Worm (Caenorhabditis elegans) whole organism, mixed stage, embryonic: ENCODE data around the gene str-200.

Source experiments
- M03D4.4 ChIP-seq: sonication (generic microtip); optimal IDR thresholded peaks from 2 replicates; lab custom pipeline; 2017; ENCODE audit warnings: mild to moderate bottlenecking, missing genetic modification characterization, missing compliant biosample characterization
- bed-3 ChIP-seq: fragments of 200-800 bp; sonication (Bioruptor generic); optimal IDR thresholded peaks from 3 replicates; lab custom pipeline; 2018; ENCODE audit warnings: mild to moderate bottlenecking, missing genetic modification characterization, moderate library complexity, missing compliant biosample characterization
- blmp-1 ChIP-seq: fragments of 150-350 bp; optimal IDR thresholded peaks from 2 replicates; lab custom pipeline; 2014; ENCODE audit warnings: missing biosample characterization, missing genetic modification characterization
- ceh-39 ChIP-seq: fragments of 150-350 bp; optimal IDR thresholded peaks from 2 replicates; lab custom pipeline; 2014; ENCODE audit warnings: missing biosample characterization, missing genetic modification characterization
- ceh-43 ChIP-seq: fragments of 200-800 bp; sonication (Bioruptor generic); optimal IDR thresholded peaks from 2 replicates; lab custom pipeline; 2018; ENCODE audit warnings: mild to moderate bottlenecking, missing genetic modification characterization, moderate library complexity, missing compliant biosample characterization
- ceh-83 ChIP-seq: fragments of 200-800 bp; sonication (Bioruptor generic); optimal IDR thresholded peaks from 2 replicates; lab custom pipeline; 2018; ENCODE audit warnings: mild to moderate bottlenecking, missing genetic modification characterization, missing compliant biosample characterization
- ces-1 ChIP-seq: fragments of 150-350 bp; optimal IDR thresholded peaks from 2 replicates; lab custom pipeline; 2014; ENCODE audit warnings: missing biosample characterization, missing genetic modification reagents, missing genetic modification characterization
- cnd-1 ChIP-seq: fragments of 200-800 bp; sonication (Bioruptor generic); optimal IDR thresholded peaks from 2 replicates; lab custom pipeline; 2018; ENCODE audit warnings: mild to moderate bottlenecking, missing genetic modification characterization, missing compliant biosample characterization
- drap-1 ChIP-seq: fragments of 200-800 bp; sonication (Bioruptor generic); optimal IDR thresholded peaks from 3 replicates; lab custom pipeline; 2018; ENCODE audit warnings: mild to moderate bottlenecking, missing genetic modification characterization, missing compliant biosample characterization
- elt-3 ChIP-seq: fragments of 150-350 bp; optimal IDR thresholded peaks from 2 replicates; lab custom pipeline; 2014; ENCODE audit warnings: missing biosample characterization, missing genetic modification characterization
- flh-1 ChIP-seq: fragments of 200-800 bp; sonication (Bioruptor generic); optimal IDR thresholded peaks from 2 replicates; lab custom pipeline; 2018; ENCODE audit warnings: mild to moderate bottlenecking, missing genetic modification characterization, moderate library complexity, missing compliant biosample characterization
- ham-2 ChIP-seq: fragments of 200-800 bp; sonication (Bioruptor generic); optimal IDR thresholded peaks from 2 replicates; lab custom pipeline; 2018; ENCODE audit warnings: mild to moderate bottlenecking, missing genetic modification characterization, missing compliant biosample characterization
- lin-13 ChIP-seq: fragments of 150-350 bp; optimal IDR thresholded peaks from 2 replicates; lab custom pipeline; 2014; ENCODE audit warnings: missing biosample characterization, missing genetic modification characterization
- lin-32 ChIP-seq: fragments of 200-800 bp; sonication (Bioruptor generic); optimal IDR thresholded peaks from 2 replicates; lab custom pipeline; 2018; ENCODE audit warnings: mild to moderate bottlenecking, missing genetic modification characterization, missing compliant biosample characterization
- lsy-2 ChIP-seq: fragments of 150-350 bp; optimal IDR thresholded peaks from 2 replicates; lab custom pipeline; 2014; ENCODE audit warnings: missing biosample characterization, missing genetic modification characterization
- mep-1 ChIP-seq: fragments of 150-350 bp; optimal IDR thresholded peaks from 2 replicates; lab custom pipeline; 2017; ENCODE audit warnings: missing biosample characterization, missing genetic modification reagents, missing genetic modification characterization, inconsistent platforms
- mls-2 ChIP-seq: sonication (generic microtip); optimal IDR thresholded peaks from 2 replicates; lab custom pipeline; 2016; ENCODE audit warnings: mild to moderate bottlenecking, missing genetic modification characterization, moderate library complexity, missing compliant biosample characterization
- nhr-12 ChIP-seq: fragments of 150-350 bp; optimal IDR thresholded peaks from 2 replicates; lab custom pipeline; 2014; ENCODE audit warnings: missing biosample characterization, missing genetic modification characterization
- nhr-2 ChIP-seq: fragments of 150-350 bp; optimal IDR thresholded peaks from 2 replicates; lab custom pipeline; 2014; ENCODE audit warnings: missing biosample characterization, missing genetic modification characterization
- nhr-237 ChIP-seq: fragments of 150-350 bp; optimal IDR thresholded peaks from 2 replicates; lab custom pipeline; 2014; ENCODE audit warnings: missing biosample characterization, missing genetic modification characterization
- nhr-28 ChIP-seq: fragments of 150-350 bp; optimal IDR thresholded peaks from 2 replicates; lab custom pipeline; 2014; ENCODE audit warnings: missing biosample characterization, missing genetic modification characterization
- nhr-76 ChIP-seq: sonication (generic microtip); optimal IDR thresholded peaks from 2 replicates; lab custom pipeline; 2017; ENCODE audit warnings: missing biosample characterization, missing genetic modification characterization
- pha-4 ChIP-seq: fragments of 150-350 bp; optimal IDR thresholded peaks from 2 replicates; lab custom pipeline; 2018; ENCODE audit warnings: missing biosample characterization, missing genetic modification reagents, missing genetic modification characterization
- snpc-4 ChIP-seq: fragments of 150-350 bp; optimal IDR thresholded peaks from 2 replicates; lab custom pipeline; 2014; ENCODE audit warnings: missing biosample characterization, missing genetic modification characterization
- tbx-8 ChIP-seq: fragments of 200-800 bp; sonication (Bioruptor generic); optimal IDR thresholded peaks from 2 replicates; lab custom pipeline; 2018; ENCODE audit warnings: mild to moderate bottlenecking, missing genetic modification characterization, moderate library complexity, missing compliant biosample characterization
- unc-120 ChIP-seq: sonication (generic microtip); optimal IDR thresholded peaks from 2 replicates; lab custom pipeline; 2017; ENCODE audit warnings: missing genetic modification characterization, missing compliant biosample characterization; ENCODE audit not compliant: poor library complexity, severe bottlenecking
- unc-39 ChIP-seq: fragments of 150-350 bp; optimal IDR thresholded peaks from 2 replicates; lab custom pipeline; 2014; ENCODE audit warnings: missing biosample characterization, missing genetic modification characterization
- unc-62 ChIP-seq: fragments of 150-350 bp; optimal IDR thresholded peaks from 2 replicates; lab custom pipeline; 2014; ENCODE audit warnings: missing biosample characterization, missing genetic modification reagents, missing genetic modification characterization
- zip-8 ChIP-seq: fragments of 150-350 bp; optimal IDR thresholded peaks from 2 replicates; lab custom pipeline; 2014; ENCODE audit warnings: missing biosample characterization, missing genetic modification characterization
- ztf-11 ChIP-seq: fragments of 150-350 bp; optimal IDR thresholded peaks from 2 replicates; lab custom pipeline; 2014; ENCODE audit warnings: missing biosample characterization, missing genetic modification characterization

Gene str-200

DNA sequence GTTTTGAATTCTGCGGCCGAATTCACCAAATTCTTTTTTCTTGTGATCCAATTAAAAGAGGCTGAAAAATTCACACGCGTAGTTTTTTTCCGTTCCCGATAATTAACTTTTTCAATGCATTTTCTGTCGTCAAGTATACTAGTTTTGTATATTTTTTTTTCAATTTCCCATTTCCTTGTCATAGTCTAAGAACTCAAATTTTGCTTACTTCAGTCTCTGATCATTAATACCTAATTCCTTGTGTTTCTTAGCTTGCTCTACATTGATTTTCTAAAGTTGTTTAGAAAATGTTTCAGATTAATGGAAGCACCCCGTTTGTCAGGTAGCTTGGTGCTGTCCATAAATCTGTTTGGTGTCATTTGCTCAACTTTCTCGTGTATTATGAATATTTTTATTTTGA is 27.1 kb downstream of the str-200 start, which contains the start of gene srbc-27:
srbc-27 (plus strand) TSS at position 301 of the 400 bp plus-strand sequence.
- TF ChIP-seq blmp-1 (tag; lab: Kevin White, UChicago) = no peak
- TF ChIP-seq elt-3 (tag; lab: Kevin White, UChicago) = no peak
- no peak for TF ChIP-seq ceh-83 (GFP tag; lab: Kevin White, UChicago)
- TF ChIP-seq snpc-4 (tag; lab: Kevin White, UChicago) = no peak
- TF ChIP-seq lin-13 = no peak
- no peak for TF ChIP-seq tbx-8 (GFP tag; lab: Kevin White, UChicago)
- no peak for TF ChIP-seq unc-62
- TF ChIP-seq bed-3 (GFP tag; lab: Kevin White, UChicago) = no peak
- no peak for TF ChIP-seq nhr-76
- TF ChIP-seq mep-1 = no peak
- no peak for TF ChIP-seq flh-1 (GFP tag; lab: Kevin White, UChicago)
- TF ChIP-seq ceh-39 (tag; lab: Kevin White, UChicago) = no peak
- no peak for TF ChIP-seq ztf-11
- TF ChIP-seq nhr-2 (tag; lab: Kevin White, UChicago) = no peak
- no peak for TF ChIP-seq nhr-28 (tag; lab: Kevin White, UChicago)
- no peak for TF ChIP-seq drap-1 (GFP tag; lab: Kevin White, UChicago)
- TF ChIP-seq unc-120 (tag; lab: Kevin White, UChicago) = no peak
- TF ChIP-seq nhr-12 (tag; lab: Kevin White, UChicago) = no peak
- no peak for TF ChIP-seq mls-2 (tag; lab: Kevin White, UChicago)

DNA sequence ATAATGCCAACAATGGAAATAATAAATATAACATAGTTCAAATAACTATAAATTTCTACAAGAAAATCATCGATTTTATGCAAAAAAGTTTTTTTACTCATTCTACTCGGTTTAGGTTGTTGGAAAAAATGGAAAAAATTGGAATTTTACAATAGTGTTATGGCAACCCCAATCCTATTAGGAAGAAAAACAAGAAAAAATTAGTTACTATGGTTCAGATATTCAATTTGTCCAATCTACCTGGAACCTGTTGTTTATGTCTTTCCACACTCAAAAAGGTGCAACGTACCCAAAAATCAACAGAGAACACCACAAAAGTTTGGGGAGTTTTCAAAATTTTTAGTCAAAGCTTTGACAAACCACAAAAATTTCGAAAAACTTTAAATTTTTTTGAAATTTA is 27.9 kb downstream of the str-200 start, which contains the start of gene T27C5.10:
T27C5.10 (minus strand) TSS at position 101 of the 400 bp plus-strand sequence.
- TF ChIP-seq bed-3 (GFP tag; lab: Kevin White, UChicago) (no peak), blmp-1 (tag; lab: Kevin White, UChicago) (no peak), lsy-2 (tag; lab: Kevin White, UChicago) (no peak), ces-1 (GFP tag; lab: Kevin White, UChicago) (no peak), lin-13 (no peak), nhr-76 (no peak), zip-8 (tag; lab: Kevin White, UChicago) (no peak), ceh-83 (GFP tag; lab: Kevin White, UChicago) (no peak), nhr-2 (tag; lab: Kevin White, UChicago) (no peak), unc-120 (tag; lab: Kevin White, UChicago) (no peak), elt-3 (tag; lab: Kevin White, UChicago) (no peak), ham-2 (GFP tag; lab: Kevin White, UChicago) (no peak), mls-2 (tag; lab: Kevin White, UChicago) (no peak), flh-1 (GFP tag; lab: Kevin White, UChicago) (no peak), M03D4.4 (no peak), drap-1 (GFP tag; lab: Kevin White, UChicago) (no peak), pha-4 (tag; lab: Kevin White, UChicago) (no peak), unc-39 (tag; lab: Kevin White, UChicago) (no peak), cnd-1 (tag; lab: Kevin White, UChicago) (no peak)
- TF ChIP-seq, all 35 proteins: peak for 0

DNA sequence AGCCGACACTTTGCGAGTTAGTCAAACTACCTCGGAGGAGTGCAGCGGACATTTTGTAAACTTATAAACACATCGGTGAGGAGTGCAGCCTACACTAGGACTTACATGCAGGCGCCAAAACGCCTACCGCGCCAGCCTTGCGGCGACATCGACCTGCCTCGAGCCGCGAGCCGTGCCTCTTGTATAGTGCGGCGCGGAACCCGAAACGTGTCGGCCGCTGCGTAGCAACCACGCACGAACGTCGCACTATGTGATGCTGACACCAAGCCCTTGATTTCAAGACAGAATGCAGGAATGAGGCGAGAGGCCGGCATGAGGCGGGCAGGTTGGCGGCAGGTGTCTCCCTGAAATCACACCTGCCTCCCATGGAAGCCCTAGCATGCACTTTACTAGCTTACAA is 28.7 kb downstream of the str-200 start:
- TF ChIP-seq drap-1 (GFP tag; lab: Kevin White, UChicago) = no peak
- TF ChIP-seq elt-3 (tag; lab: Kevin White, UChicago) = no peak
- TF ChIP-seq cnd-1 (tag; lab: Kevin White, UChicago) = no peak
- TF ChIP-seq ztf-11 = no peak
- TF ChIP-seq zip-8 (tag; lab: Kevin White, UChicago) = no peak
- TF ChIP-seq unc-39 (tag; lab: Kevin White, UChicago) = no peak
- TF ChIP-seq nhr-12 (tag; lab: Kevin White, UChicago) = no peak

DNA sequence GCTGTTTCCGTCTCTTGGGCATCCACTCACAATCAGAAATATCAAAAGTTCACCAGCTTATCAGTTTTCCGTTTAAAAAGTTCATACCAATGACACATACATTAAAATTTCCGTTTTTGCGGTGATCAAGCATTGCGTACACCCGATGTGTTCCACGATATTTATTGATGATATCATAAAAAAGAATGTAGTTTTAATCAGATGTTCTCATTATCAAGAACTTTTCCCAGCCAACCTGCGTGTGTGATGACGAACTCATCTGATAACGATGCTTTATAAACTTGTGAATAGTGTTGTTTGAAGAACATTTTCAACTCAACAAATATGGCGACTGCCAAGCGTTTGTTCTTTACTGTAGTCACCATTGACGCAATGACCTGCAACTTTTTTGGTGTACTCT is 41.1 kb downstream of the str-200 start, which contains the start of gene clc-21:
clc-21 (plus strand) TSS at position 301 of the 400 bp plus-strand sequence.
- TF ChIP-seq snpc-4 (tag; lab: Kevin White, UChicago) = no peak

DNA sequence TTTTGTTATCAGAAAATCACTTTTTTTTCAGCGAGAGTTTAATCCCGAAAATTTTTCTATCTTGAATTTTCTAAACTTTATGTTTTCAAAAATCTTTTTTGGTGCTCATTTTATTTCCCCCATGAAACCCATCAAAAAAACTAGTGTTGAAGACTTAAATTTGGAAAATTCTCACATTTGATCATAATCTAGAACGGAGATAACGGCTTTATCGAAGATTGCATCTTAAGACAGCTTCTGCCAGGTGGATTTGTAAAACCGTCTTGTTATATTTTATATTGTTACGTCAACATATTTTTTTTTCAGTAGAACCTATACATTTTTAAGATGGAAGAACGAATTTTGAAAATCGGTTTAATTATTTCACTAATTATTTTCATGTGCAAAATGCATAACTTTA is 43.0 kb downstream of the str-200 start, which contains the start of gene T27C5.12:
T27C5.12 (plus strand) TSS at position 301 of the 400 bp plus-strand sequence.
- TF ChIP-seq nhr-237 (tag; lab: Kevin White, UChicago) = no peak
- no peak for TF ChIP-seq flh-1 (GFP tag; lab: Kevin White, UChicago)
- no peak for TF ChIP-seq pha-4 (tag; lab: Kevin White, UChicago)
- TF ChIP-seq unc-39 (tag; lab: Kevin White, UChicago) = no peak
- TF ChIP-seq zip-8 (tag; lab: Kevin White, UChicago) = no peak
- TF ChIP-seq unc-62 = no peak
- no peak for TF ChIP-seq lin-32 (GFP tag; lab: Kevin White, UChicago)
- no peak for TF ChIP-seq nhr-76
- TF ChIP-seq ceh-43 = no peak
- no peak for TF ChIP-seq ceh-83 (GFP tag; lab: Kevin White, UChicago)
- TF ChIP-seq ham-2 (GFP tag; lab: Kevin White, UChicago) = no peak
- no peak for TF ChIP-seq drap-1 (GFP tag; lab: Kevin White, UChicago)
- TF ChIP-seq blmp-1 (tag; lab: Kevin White, UChicago) = no peak
- TF ChIP-seq snpc-4 (tag; lab: Kevin White, UChicago) = no peak
- no peak for TF ChIP-seq cnd-1 (tag; lab: Kevin White, UChicago)
